Fruit fly (Drosophila melanogaster) whole organism, embryonic: Measurements from ENCODE around the gene CG3651.

ENCODE experiments used
- Atf6 ChIP-seq: fragments of 200-800 bp; sonication (Bioruptor generic); IDR thresholded peaks from 2 replicates; pipeline ENCODE4 v1.3.6; 2022; ENCODE audit warnings: missing biosample characterization, missing genetic modification characterization
- BEAF-32 ChIP-seq: fragments of 200-800 bp; sonication (Bioruptor generic); optimal IDR thresholded peaks from 3 replicates; lab custom pipeline; 2017; ENCODE audit warnings: missing biosample characterization, missing genetic modification characterization, mild to moderate bottlenecking, moderate library complexity, missing genetic modification reagents
- CG10274 ChIP-seq: fragments of 200-800 bp; sonication (Bioruptor generic); optimal IDR thresholded peaks from 3 replicates; lab custom pipeline; 2017; ENCODE audit warnings: missing biosample characterization, mild to moderate bottlenecking, missing genetic modification characterization
- CG10462 ChIP-seq: fragments of 200-800 bp; sonication (Bioruptor generic); optimal IDR thresholded peaks from 2 replicates; lab custom pipeline; 2016; ENCODE audit warnings: missing biosample characterization, missing genetic modification characterization
- CG11085 ChIP-seq: fragments of 200-800 bp; sonication (Bioruptor generic); IDR thresholded peaks from 2 replicates; pipeline ENCODE4 v1.3.6; 2022; ENCODE audit warnings: missing biosample characterization, missing genetic modification characterization
- CG11247 ChIP-seq: fragments of 200-800 bp; sonication (Bioruptor generic); IDR thresholded peaks from 2 replicates; pipeline ENCODE4 v1.3.6; 2022; ENCODE audit warnings: missing biosample characterization, missing genetic modification characterization
- CG12659 ChIP-seq: fragments of 200-800 bp; sonication (Bioruptor generic); optimal IDR thresholded peaks from 3 replicates; lab custom pipeline; 2017; ENCODE audit warnings: mild to moderate bottlenecking, missing biosample characterization, missing genetic modification reagents, missing genetic modification characterization
- CG15073 ChIP-seq: fragments of 200-800 bp; sonication (Bioruptor generic); optimal IDR thresholded peaks from 2 replicates; lab custom pipeline; 2016; ENCODE audit warnings: missing biosample characterization, missing genetic modification characterization
- CG1529 ChIP-seq: fragments of 200-800 bp; sonication (Bioruptor generic); optimal IDR thresholded peaks from 3 replicates; lab custom pipeline; 2018; ENCODE audit warnings: missing biosample characterization, missing genetic modification characterization
- CG15696 ChIP-seq: fragments of 200-800 bp; sonication (Bioruptor generic); optimal IDR thresholded peaks from 2 replicates; lab custom pipeline; 2019; ENCODE audit warnings: missing biosample characterization, mild to moderate bottlenecking, missing genetic modification characterization, moderate library complexity
- CG17829 ChIP-seq: fragments of 200-800 bp; optimal IDR thresholded peaks from 2 replicates; lab custom pipeline; 2019; ENCODE audit warnings: missing biosample characterization, mild to moderate bottlenecking, missing genetic modification characterization, moderate library complexity
- CG33213 ChIP-seq: fragments of 200-800 bp; sonication (Bioruptor generic); optimal IDR thresholded peaks from 3 replicates; lab custom pipeline; 2016; ENCODE audit warnings: missing biosample characterization, missing genetic modification characterization
- CG3407 ChIP-seq: fragments of 200-800 bp; sonication (Bioruptor generic); optimal IDR thresholded peaks from 2 replicates; lab custom pipeline; 2018; ENCODE audit warnings: missing biosample characterization, mild to moderate bottlenecking, missing genetic modification characterization
- CG34376 ChIP-seq: fragments of 200-800 bp; sonication (Bioruptor generic); optimal IDR thresholded peaks from 2 replicates; lab custom pipeline; 2018; ENCODE audit warnings: missing biosample characterization, mild to moderate bottlenecking, missing genetic modification characterization
- CG6654 ChIP-seq: fragments of 200-800 bp; sonication (Bioruptor generic); optimal IDR thresholded peaks from 2 replicates; lab custom pipeline; 2017; ENCODE audit warnings: missing biosample characterization, mild to moderate bottlenecking, missing genetic modification characterization
- CG6683 ChIP-seq: fragments of 200-800 bp; sonication (Bioruptor generic); optimal IDR thresholded peaks from 2 replicates; lab custom pipeline; 2017; ENCODE audit warnings: missing biosample characterization, mild to moderate bottlenecking, missing genetic modification characterization, missing genetic modification reagents
- CG6791 ChIP-seq: fragments of 200-800 bp; sonication (Bioruptor generic); IDR thresholded peaks from 3 replicates; pipeline ENCODE4 v1.3.6; 2022; ENCODE audit warnings: missing biosample characterization, missing genetic modification characterization; ENCODE audit not compliant: partially characterized antibody
- CG7987 ChIP-seq: fragments of 200-800 bp; sonication (Bioruptor generic); optimal IDR thresholded peaks from 2 replicates; lab custom pipeline; 2018; ENCODE audit warnings: missing biosample characterization, mild to moderate bottlenecking, missing genetic modification characterization, moderate library complexity
- Chrac-16 ChIP-seq: fragments of 200-800 bp; sonication (Bioruptor generic); optimal IDR thresholded peaks from 3 replicates; lab custom pipeline; 2016; ENCODE audit warnings: missing biosample characterization, missing genetic modification characterization
- D19A ChIP-seq: fragments of 200-800 bp; optimal IDR thresholded peaks from 3 replicates; lab custom pipeline; 2019; ENCODE audit warnings: missing biosample characterization, mild to moderate bottlenecking, missing genetic modification characterization, moderate library complexity
- Fer3 ChIP-seq: fragments of 200-800 bp; sonication (Bioruptor generic); optimal IDR thresholded peaks from 2 replicates; lab custom pipeline; 2018; ENCODE audit warnings: missing biosample characterization, mild to moderate bottlenecking, missing genetic modification characterization, moderate library complexity
- Gsc ChIP-seq: fragments of 200-800 bp; sonication (Bioruptor generic); IDR thresholded peaks from 2 replicates; pipeline ENCODE4 v1.3.6; 2022; ENCODE audit warnings: missing biosample characterization, missing genetic modification characterization
- HmgZ ChIP-seq: fragments of 200-800 bp; sonication (Bioruptor generic); optimal IDR thresholded peaks from 2 replicates; lab custom pipeline; 2018; ENCODE audit warnings: missing biosample characterization, mild to moderate bottlenecking, missing genetic modification characterization
- Lhr ChIP-seq: fragments of 200-800 bp; sonication (Bioruptor generic); optimal IDR thresholded peaks from 3 replicates; lab custom pipeline; 2017; ENCODE audit warnings: mild to moderate bottlenecking, missing biosample characterization, missing genetic modification reagents, missing genetic modification characterization
- MESR4 ChIP-seq: fragments of 200-800 bp; sonication (Bioruptor generic); optimal IDR thresholded peaks from 2 replicates; lab custom pipeline; 2018; ENCODE audit warnings: missing biosample characterization, mild to moderate bottlenecking, missing genetic modification characterization, moderate library complexity
- Meics ChIP-seq: fragments of 200-800 bp; sonication (Bioruptor generic); optimal IDR thresholded peaks from 2 replicates; lab custom pipeline; 2017; ENCODE audit warnings: missing biosample characterization, mild to moderate bottlenecking, missing genetic modification characterization
- Mes4 ChIP-seq: fragments of 200-800 bp; sonication (Bioruptor generic); optimal IDR thresholded peaks from 2 replicates; lab custom pipeline; 2016; ENCODE audit warnings: missing biosample characterization, missing genetic modification characterization
- NC2α ChIP-seq: fragments of 200-800 bp; sonication (Bioruptor generic); optimal IDR thresholded peaks from 2 replicates; lab custom pipeline; 2016; ENCODE audit warnings: missing biosample characterization, missing genetic modification characterization
- PHDP ChIP-seq: fragments of 200-800 bp; sonication (Bioruptor generic); optimal IDR thresholded peaks from 3 replicates; lab custom pipeline; 2018; ENCODE audit warnings: missing biosample characterization, mild to moderate bottlenecking, missing genetic modification characterization, moderate library complexity
- Taf1 ChIP-seq: fragments of 200-800 bp; sonication (Bioruptor generic); IDR thresholded peaks from 2 replicates; pipeline ENCODE4 v1.3.6; 2022; ENCODE audit warnings: missing biosample characterization, missing genetic modification characterization
- ac ChIP-seq: fragments of 200-800 bp; sonication (Bioruptor generic); optimal IDR thresholded peaks from 3 replicates; lab custom pipeline; 2017; ENCODE audit warnings: missing biosample characterization, mild to moderate bottlenecking, missing genetic modification characterization
- amos ChIP-seq: fragments of 200-800 bp; sonication (Bioruptor generic); IDR thresholded peaks from 2 replicates; pipeline ENCODE4 v1.3.6; 2022; ENCODE audit warnings: missing biosample characterization, missing genetic modification characterization; ENCODE audit not compliant: partially characterized antibody
- ara ChIP-seq: fragments of 200-800 bp; sonication (Bioruptor generic); IDR thresholded peaks from 2 replicates; pipeline ENCODE4 v1.3.6; 2022; ENCODE audit warnings: missing biosample characterization, missing genetic modification characterization
- br ChIP-seq: fragments of >200 bp; optimal IDR thresholded peaks from 2 replicates; lab custom pipeline; 2017
- cas ChIP-seq: fragments of 200-800 bp; sonication (Bioruptor generic); IDR thresholded peaks from 2 replicates; pipeline ENCODE4 v1.3.6; 2022; ENCODE audit warnings: missing biosample characterization, missing genetic modification characterization
- chif ChIP-seq, 2 experiments: fragments of 200-800 bp; sonication (Bioruptor generic); optimal IDR thresholded peaks; 3 replicates each; lab custom pipeline; 2016; ENCODE audit warnings: missing biosample characterization in 2 of 2, missing genetic modification characterization in 2 of 2
- eve ChIP-seq, 2 experiments: fragments of >200 bp; optimal IDR thresholded peaks; 2 replicates each; lab custom pipeline; 2017; ENCODE audit warnings: missing biosample characterization in 2 of 2, missing genetic modification characterization in 2 of 2
- fru ChIP-seq: fragments of >200 bp; optimal IDR thresholded peaks from 2 replicates; lab custom pipeline; 2017
- kay ChIP-seq: fragments of 200-800 bp; sonication (Bioruptor generic); optimal IDR thresholded peaks from 2 replicates; lab custom pipeline; 2016; ENCODE audit warnings: missing biosample characterization, missing genetic modification characterization
- nerfin-2 ChIP-seq: fragments of 200-800 bp; sonication (Bioruptor generic); IDR thresholded peaks from 2 replicates; pipeline ENCODE4 v1.3.6; 2022; ENCODE audit warnings: missing biosample characterization, missing genetic modification characterization; ENCODE audit not compliant: partially characterized antibody
- peb ChIP-seq: fragments of 200-800 bp; sonication (Bioruptor generic); IDR thresholded peaks from 2 replicates; pipeline ENCODE4 v1.3.6; 2022; ENCODE audit warnings: missing biosample characterization, missing genetic modification characterization
- sens-2 ChIP-seq: fragments of 200-800 bp; sonication (Bioruptor generic); IDR thresholded peaks from 2 replicates; pipeline ENCODE4 v1.3.6; 2022; ENCODE audit warnings: missing biosample characterization, missing genetic modification characterization
- slbo ChIP-seq: fragments of 200-800 bp; sonication (Bioruptor generic); IDR thresholded peaks from 2 replicates; pipeline ENCODE4 v1.3.6; 2022; ENCODE audit warnings: missing biosample characterization, missing genetic modification characterization
- slp2 ChIP-seq: fragments of 200-800 bp; sonication (Bioruptor generic); optimal IDR thresholded peaks from 2 replicates; lab custom pipeline; 2016; ENCODE audit warnings: missing biosample characterization, missing genetic modification characterization
- ssp ChIP-seq: fragments of 200-800 bp; sonication (Bioruptor generic); IDR thresholded peaks from 2 replicates; pipeline ENCODE4 v1.3.6; 2022; ENCODE audit warnings: missing biosample characterization, missing genetic modification characterization
- stc ChIP-seq: fragments of 200-800 bp; sonication (Bioruptor generic); IDR thresholded peaks from 2 replicates; pipeline ENCODE4 v1.3.6; 2022; ENCODE audit warnings: missing biosample characterization, missing genetic modification characterization
- sug ChIP-seq: fragments of 200-800 bp; optimal IDR thresholded peaks from 2 replicates; lab custom pipeline; 2019; ENCODE audit warnings: missing biosample characterization, mild to moderate bottlenecking, missing genetic modification characterization, moderate library complexity
- wek ChIP-seq: fragments of 200-800 bp; sonication (Bioruptor generic); optimal IDR thresholded peaks from 3 replicates; lab custom pipeline; 2018; ENCODE audit warnings: missing biosample characterization, mild to moderate bottlenecking, missing genetic modification characterization, moderate library complexity
- yki ChIP-seq: fragments of >200 bp; optimal IDR thresholded peaks from 3 replicates; lab custom pipeline; 2018

The CG3651 gene

DNA sequence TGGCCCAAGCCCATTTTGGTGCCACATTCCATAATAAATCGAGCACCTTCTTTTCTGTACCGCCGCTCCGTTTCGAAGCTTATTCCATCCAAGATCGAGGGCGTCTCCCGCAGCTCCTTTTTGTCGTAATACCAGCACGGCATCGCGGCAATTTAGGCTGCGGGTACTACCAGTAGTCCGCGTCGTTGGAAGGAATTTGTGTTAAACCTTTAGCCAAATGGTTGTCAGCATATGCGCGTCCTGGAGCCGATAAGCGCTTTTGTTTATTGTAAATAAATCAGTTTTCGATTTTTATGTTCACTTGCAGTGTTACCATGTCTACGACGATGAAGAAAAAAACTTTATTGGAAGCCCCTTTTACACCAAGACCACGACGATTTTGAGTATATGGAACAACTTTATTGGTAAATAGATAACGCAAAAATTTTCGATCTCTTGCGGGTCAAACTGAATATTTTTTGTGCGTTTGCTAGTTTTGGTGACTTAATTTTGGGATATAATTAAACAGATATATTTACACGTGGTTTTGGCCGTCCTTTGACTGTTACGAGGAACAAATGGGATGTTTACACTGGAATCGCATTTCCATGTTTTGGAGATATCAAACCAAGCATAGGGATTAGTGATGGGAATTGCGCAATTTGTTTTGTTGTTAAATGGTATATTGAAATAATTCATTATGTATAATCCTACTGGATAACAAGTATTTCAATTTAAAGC lies 8.6 kb downstream of the CG3651 start, which contains the start of gene CycK (continued):
- TF ChIP-seq MESR4 (GFP tag; lab: Kevin White, UChicago) (peak; percentile 81), CG11247 (GFP tag; lab: Robert Waterston, UW) (no peak), CG15073 (no peak), BEAF-32 (GFP tag; lab: Kevin White, UChicago) (peak; percentile 59), ara (GFP tag; lab: Robert Waterston, UW) (no peak)

DNA sequence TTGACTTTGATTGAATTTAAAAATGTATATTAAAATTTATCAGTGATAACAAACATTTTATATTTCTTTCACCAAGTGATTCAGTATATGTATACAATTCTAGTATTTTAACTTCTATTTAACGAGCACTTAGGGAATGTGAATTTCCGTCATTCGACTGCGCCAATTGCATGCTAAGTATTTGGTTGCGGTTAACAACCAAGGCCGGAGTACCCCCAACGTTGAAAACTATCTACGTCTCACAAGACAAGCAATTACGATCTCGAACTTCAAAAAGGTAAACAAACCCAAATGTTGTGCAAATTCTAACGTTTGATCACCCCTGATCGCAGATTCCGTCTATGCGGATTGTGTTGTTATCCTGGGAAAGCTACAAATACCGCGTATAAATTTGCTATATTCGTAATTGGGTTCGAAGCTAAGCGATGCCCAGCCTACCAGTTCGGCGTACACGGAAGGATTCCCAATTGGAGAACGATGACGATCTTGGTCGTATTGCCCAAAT lies 10.1 kb downstream of the CG3651 start, which contains the start of gene CG42748:
CG42748 (plus strand) TSS at position 51 of the 505 bp plus-strand sequence.
- TF ChIP-seq nerfin-2 (GFP tag; lab: Robert Waterston, UW) = no peak
- TF ChIP-seq CG3407 (GFP tag; lab: Kevin White, UChicago) = no peak
- TF ChIP-seq D19A = no peak
- no peak for TF ChIP-seq fru (lab: Kevin White, UChicago)
- no peak for TF ChIP-seq HmgZ (tag; lab: Kevin White, UChicago)
- no peak for TF ChIP-seq sens-2 (GFP tag; lab: Robert Waterston, UW)
- peak; percentile 59 for TF ChIP-seq sug (tag; lab: Kevin White, UChicago)
- no peak for TF ChIP-seq CG10462 (GFP tag; lab: Kevin White, UChicago)
- TF ChIP-seq CG12659 (GFP tag; lab: Kevin White, UChicago) = no peak
- no peak for TF ChIP-seq NC2α
- peak; percentile 54; the same call in 1 of the 2 replicates for TF ChIP-seq slbo (GFP tag; lab: Robert Waterston, UW)
- no peak for TF ChIP-seq Chrac-16
- TF ChIP-seq CG7987 (GFP tag; lab: Kevin White, UChicago) = no peak
- no peak for TF ChIP-seq CG11085 (GFP tag; lab: Robert Waterston, UW)
- TF ChIP-seq eve (GFP tag; optimal IDR thresholded peaks at IDR 0.05; lab: Kevin White, UChicago) = no peak
- no peak for TF ChIP-seq PHDP
- no peak for TF ChIP-seq slp2 (GFP tag; lab: Kevin White, UChicago)
- TF ChIP-seq ac (GFP tag; lab: Kevin White, UChicago) = no peak
- no peak for TF ChIP-seq CG6683 (GFP tag; lab: Kevin White, UChicago)
- peak; percentile 13 for TF ChIP-seq Meics (GFP tag; lab: Kevin White, UChicago)
- no peak; the same call in 2 of the 3 replicates for TF ChIP-seq CG6791
- TF ChIP-seq peb = no peak
- no peak for TF ChIP-seq CG33213 (GFP tag; lab: Kevin White, UChicago)
- peak; percentile 93 for TF ChIP-seq wek (GFP tag; lab: Kevin White, UChicago)
- no peak for TF ChIP-seq CG1529 (GFP tag; lab: Kevin White, UChicago)
- no peak for TF ChIP-seq amos (GFP tag; lab: Robert Waterston, UW)
- TF ChIP-seq cas (GFP tag; lab: Robert Waterston, UW) = no peak
- no peak for TF ChIP-seq Mes4 (GFP tag; lab: Kevin White, UChicago)
- TF ChIP-seq Lhr (GFP tag; lab: Kevin White, UChicago) = no peak
- TF ChIP-seq chif (GFP tag; optimal IDR thresholded peaks at IDR 0.05; lab: Kevin White, UChicago) = no peak
- no peak for TF ChIP-seq Fer3 (tag; lab: Kevin White, UChicago)
- no peak for TF ChIP-seq CG10274 (GFP tag; lab: Kevin White, UChicago)
- peak; percentile 25 for TF ChIP-seq CG15696 (tag; lab: Kevin White, UChicago)
- TF ChIP-seq br (lab: Kevin White, UChicago) = no peak
- no peak for TF ChIP-seq Atf6 (GFP tag; lab: Robert Waterston, UW)
- TF ChIP-seq Gsc (GFP tag; lab: Robert Waterston, UW) = no peak
- TF ChIP-seq stc = peak; percentile 18; the same call in 1 of the 2 replicates
- no peak for TF ChIP-seq kay
- no peak for TF ChIP-seq CG34376 (GFP tag; lab: Kevin White, UChicago)
- TF ChIP-seq Taf1 (GFP tag; lab: Robert Waterston, UW) = no peak
- TF ChIP-seq ssp (GFP tag; lab: Robert Waterston, UW) = peak; percentile 89
- TF ChIP-seq CG6654 (GFP tag; lab: Kevin White, UChicago) = no peak
- peak; percentile 7 for TF ChIP-seq CG17829 (tag; lab: Kevin White, UChicago)
- TF ChIP-seq yki (lab: Kevin White, UChicago) = no peak
